Worm (Caenorhabditis elegans) whole organism, midembryonic: ENCODE measurements around the gene ZK666.12.

Experiments used
- cog-1 ChIP-seq: sonication (generic microtip); optimal IDR thresholded peaks from 2 replicates; lab custom pipeline; 2016; ENCODE audit warnings: missing genetic modification characterization, missing compliant biosample characterization
- flt-1 ChIP-seq: fragments of 200-800 bp; sonication (Bioruptor generic); IDR thresholded peaks from 2 replicates; pipeline ENCODE4 v1.3.6; 2022; ENCODE audit warnings: missing genetic modification characterization, missing compliant biosample characterization
- klf-2 ChIP-seq: fragments of 200-800 bp; sonication (Bioruptor generic); conservative IDR thresholded peaks from 2 replicates; pipeline ENCODE4 v1.3.6; 2022; ENCODE audit warnings: missing genetic modification reagents, missing genetic modification characterization, missing compliant biosample characterization
- med-1 ChIP-seq: sonication (generic microtip); optimal IDR thresholded peaks from 2 replicates; lab custom pipeline; 2017; ENCODE audit warnings: missing genetic modification characterization, mild to moderate bottlenecking, missing compliant biosample characterization, antibody characterized with exemption, missing genetic modification reagents; ENCODE audit not compliant: insufficient read depth
- tab-1 ChIP-seq: fragments of 200-800 bp; sonication (Bioruptor generic); IDR thresholded peaks from 2 replicates; pipeline ENCODE4 v1.3.6; 2022; ENCODE audit warnings: missing genetic modification characterization, missing compliant biosample characterization
- ztf-29 ChIP-seq: fragments of 200-800 bp; sonication (Bioruptor generic); IDR thresholded peaks from 2 replicates; pipeline ENCODE4 v1.3.6; 2022; ENCODE audit warnings: missing genetic modification reagents, missing genetic modification characterization, missing compliant biosample characterization

- TF ChIP-seq med-1 (no peak), cog-1 (no peak), tab-1 (GFP tag; lab: Robert Waterston, UW) (no peak), klf-2 (no peak), ztf-29 (GFP tag; lab: Robert Waterston, UW) (no peak), flt-1 (no peak)
Measured at ce11 chrII:10510242-10510641, 14.2 kb downstream of the ZK666.12 start, which contains the start of gene F59B10.3.
